Fruit fly (Drosophila melanogaster) whole organism, prepupa: ENCODE results near the gene CG1236.

Experiments
- CG10669 ChIP-seq: fragments of 200-800 bp; sonication (Bioruptor generic); optimal IDR thresholded peaks from 3 replicates; lab custom pipeline; 2018; ENCODE audit warnings: missing biosample characterization, mild to moderate bottlenecking, missing genetic modification characterization, moderate library complexity
- CG11294 ChIP-seq: fragments of 200-800 bp; sonication (Bioruptor generic); IDR thresholded peaks from 2 replicates; pipeline ENCODE4 v1.3.6; 2022; ENCODE audit warnings: missing biosample characterization, missing genetic modification characterization
- CG11762 ChIP-seq: fragments of 200-800 bp; sonication (Bioruptor generic); optimal IDR thresholded peaks from 3 replicates; lab custom pipeline; 2016; ENCODE audit warnings: missing biosample characterization, missing genetic modification characterization; ENCODE audit not compliant: insufficient read depth
- CG15336 ChIP-seq: fragments of 200-800 bp; sonication (Bioruptor generic); IDR thresholded peaks from 2 replicates; pipeline ENCODE4 v1.3.6; 2022; ENCODE audit warnings: missing biosample characterization, missing genetic modification characterization
- CG1621 ChIP-seq: fragments of 200-800 bp; sonication (Bioruptor generic); optimal IDR thresholded peaks from 3 replicates; lab custom pipeline; 2018; ENCODE audit warnings: missing biosample characterization, mild to moderate bottlenecking, missing genetic modification characterization
- CG16779 ChIP-seq: fragments of 200-800 bp; sonication (Bioruptor generic); optimal IDR thresholded peaks from 3 replicates; lab custom pipeline; 2017; ENCODE audit warnings: missing biosample characterization, mild to moderate bottlenecking, missing genetic modification characterization
- CG3032 ChIP-seq: fragments of 200-800 bp; optimal IDR thresholded peaks from 2 replicates; lab custom pipeline; 2019; ENCODE audit warnings: missing biosample characterization, mild to moderate bottlenecking, missing genetic modification characterization, moderate library complexity
- CG31627 ChIP-seq: fragments of 200-800 bp; sonication (Bioruptor generic); optimal IDR thresholded peaks from 3 replicates; lab custom pipeline; 2016; ENCODE audit warnings: missing biosample characterization, missing genetic modification characterization
- CG32006 ChIP-seq: fragments of 200-800 bp; sonication (Bioruptor generic); optimal IDR thresholded peaks from 3 replicates; lab custom pipeline; 2017; ENCODE audit warnings: missing biosample characterization, mild to moderate bottlenecking, missing genetic modification characterization
- CG34406 ChIP-seq: fragments of 200-800 bp; sonication (Bioruptor generic); optimal IDR thresholded peaks from 3 replicates; lab custom pipeline; 2016; ENCODE audit warnings: missing biosample characterization, missing genetic modification characterization
- CG4318 ChIP-seq: fragments of 200-800 bp; sonication (Bioruptor generic); optimal IDR thresholded peaks from 3 replicates; lab custom pipeline; 2017; ENCODE audit warnings: missing biosample characterization, mild to moderate bottlenecking, missing genetic modification characterization
- CG6163 ChIP-seq: fragments of 200-800 bp; sonication (Bioruptor generic); IDR thresholded peaks from 3 replicates; pipeline ENCODE4 v1.3.6; 2022; ENCODE audit warnings: missing biosample characterization, missing genetic modification characterization
- CG6792 ChIP-seq: fragments of 200-800 bp; sonication (Bioruptor generic); optimal IDR thresholded peaks from 3 replicates; lab custom pipeline; 2016; ENCODE audit warnings: missing biosample characterization, missing genetic modification characterization
- CG6808 ChIP-seq: fragments of 200-800 bp; sonication (Bioruptor generic); optimal IDR thresholded peaks from 3 replicates; lab custom pipeline; 2017; ENCODE audit warnings: missing biosample characterization, missing genetic modification characterization, mild to moderate bottlenecking, moderate library complexity, missing genetic modification reagents
- CG8119 ChIP-seq: fragments of 200-800 bp; sonication (Bioruptor generic); IDR thresholded peaks from 3 replicates; pipeline ENCODE4 v1.3.6; 2022; ENCODE audit warnings: missing biosample characterization, missing genetic modification characterization
- CG8319 ChIP-seq: fragments of 200-800 bp; sonication (Bioruptor generic); optimal IDR thresholded peaks from 3 replicates; lab custom pipeline; 2016; ENCODE audit warnings: missing biosample characterization, missing genetic modification characterization
- CG8632 ChIP-seq: fragments of 200-800 bp; sonication (Bioruptor generic); optimal IDR thresholded peaks from 3 replicates; lab custom pipeline; 2016; ENCODE audit warnings: missing biosample characterization, missing genetic modification characterization
- Eip75B ChIP-seq: fragments of 200-800 bp; sonication (Bioruptor generic); optimal IDR thresholded peaks from 3 replicates; lab custom pipeline; 2016; ENCODE audit warnings: missing biosample characterization, missing genetic modification characterization
- Eip78C ChIP-seq: fragments of 200-800 bp; sonication (Bioruptor generic); peaks from one replicate; lab custom pipeline; 2016; ENCODE audit warnings: missing biosample characterization, missing genetic modification characterization
- Ets96B ChIP-seq: fragments of 200-800 bp; optimal IDR thresholded peaks from 2 replicates; lab custom pipeline; 2019; ENCODE audit warnings: missing biosample characterization, mild to moderate bottlenecking, missing genetic modification characterization, moderate library complexity
- Gug ChIP-seq: fragments of 200-800 bp; sonication (Bioruptor generic); IDR thresholded peaks from 2 replicates; pipeline ENCODE4 v1.3.6; 2022; ENCODE audit warnings: missing biosample characterization, missing genetic modification characterization
- Hr38 ChIP-seq: sonication (Bioruptor generic); optimal IDR thresholded peaks from 2 replicates; lab custom pipeline; 2016; ENCODE audit warnings: missing biosample characterization, missing genetic modification characterization
- Hr4 ChIP-seq: fragments of 200-800 bp; sonication (Bioruptor generic); optimal IDR thresholded peaks from 3 replicates; lab custom pipeline; 2016; ENCODE audit warnings: missing biosample characterization, missing genetic modification characterization
- Lpt ChIP-seq: fragments of 200-800 bp; sonication (Bioruptor generic); optimal IDR thresholded peaks from 3 replicates; lab custom pipeline; 2016; ENCODE audit warnings: missing biosample characterization, missing genetic modification characterization
- Met ChIP-seq: fragments of 200-800 bp; sonication (Bioruptor generic); optimal IDR thresholded peaks from 3 replicates; lab custom pipeline; 2016; ENCODE audit warnings: missing biosample characterization, missing genetic modification characterization
- Sox14 ChIP-seq: fragments of 200-800 bp; sonication (Bioruptor generic); optimal IDR thresholded peaks from 3 replicates; lab custom pipeline; 2016; ENCODE audit warnings: missing biosample characterization, missing genetic modification characterization
- acj6 ChIP-seq: fragments of 200-800 bp; sonication (Bioruptor generic); optimal IDR thresholded peaks from 3 replicates; lab custom pipeline; 2016; ENCODE audit warnings: missing biosample characterization, missing genetic modification characterization
- cyc ChIP-seq: fragments of 200-800 bp; sonication (Bioruptor generic); optimal IDR thresholded peaks from 3 replicates; lab custom pipeline; 2016; ENCODE audit warnings: missing biosample characterization, missing genetic modification characterization
- eg ChIP-seq: fragments of 200-800 bp; sonication (Bioruptor generic); IDR thresholded peaks from 3 replicates; pipeline ENCODE4 v1.3.6; 2022; ENCODE audit warnings: missing biosample characterization, missing genetic modification characterization
- esn ChIP-seq: fragments of 200-800 bp; sonication (Bioruptor generic); optimal IDR thresholded peaks from 2 replicates; lab custom pipeline; 2016; ENCODE audit warnings: missing biosample characterization, mild to moderate bottlenecking, missing genetic modification characterization, moderate library complexity
- fd59A ChIP-seq: fragments of 200-800 bp; sonication (Bioruptor generic); optimal IDR thresholded peaks from 2 replicates; lab custom pipeline; 2017; ENCODE audit warnings: missing biosample characterization, mild to moderate bottlenecking, missing genetic modification characterization, missing genetic modification reagents
- fkh ChIP-seq: fragments of 200-800 bp; sonication (Bioruptor generic); optimal IDR thresholded peaks from 3 replicates; lab custom pipeline; 2017; ENCODE audit warnings: missing biosample characterization, mild to moderate bottlenecking, missing genetic modification characterization, moderate library complexity
- lz ChIP-seq: fragments of 200-800 bp; sonication (Bioruptor generic); optimal IDR thresholded peaks from 3 replicates; lab custom pipeline; 2016; ENCODE audit warnings: missing biosample characterization, missing genetic modification characterization
- net ChIP-seq: fragments of 200-800 bp; sonication (Bioruptor generic); optimal IDR thresholded peaks from 3 replicates; lab custom pipeline; 2016; ENCODE audit warnings: missing biosample characterization, missing genetic modification characterization
- pdm3 ChIP-seq: fragments of 200-800 bp; sonication (Bioruptor generic); optimal IDR thresholded peaks from 3 replicates; lab custom pipeline; 2016; ENCODE audit warnings: missing biosample characterization, missing genetic modification characterization
- svp ChIP-seq: fragments of 200-800 bp; sonication (Bioruptor generic); peaks from one replicate; lab custom pipeline; 2016; ENCODE audit warnings: missing biosample characterization, missing genetic modification characterization
- topi ChIP-seq: fragments of 200-800 bp; sonication (Bioruptor generic); optimal IDR thresholded peaks from 3 replicates; lab custom pipeline; 2016; ENCODE audit warnings: missing biosample characterization, missing genetic modification characterization
- vri ChIP-seq: fragments of 200-800 bp; sonication (Bioruptor generic); optimal IDR thresholded peaks from 3 replicates; lab custom pipeline; 2016; ENCODE audit warnings: missing biosample characterization, mild to moderate bottlenecking, missing genetic modification characterization

The CG1236 gene

dm6 chr3R:5742278-5743196 is 6.0 kb downstream of the CG1236 start, which contains the start of the genes Sym and Madm:
TSS of gene Sym (minus strand) at chr3R:5742476.
TSS of gene Madm (plus strand) at chr3R:5742510.
- TF ChIP-seq CG6808, result no peak
- no peak for TF ChIP-seq CG15336 (GFP tag; lab: Robert Waterston, UW)
- TF ChIP-seq CG8632 (GFP tag; lab: Kevin White, UChicago), result no peak
- peak; percentile 42 for TF ChIP-seq CG1621
- no peak for TF ChIP-seq CG11294 (GFP tag; lab: Robert Waterston, UW)
- TF ChIP-seq CG6163 (GFP tag; lab: Robert Waterston, UW), result no peak
- peak; percentile 41 for TF ChIP-seq cyc (GFP tag; lab: Kevin White, UChicago)
- peak; percentile 76 for TF ChIP-seq Eip78C (GFP tag; lab: Kevin White, UChicago)
- no peak for TF ChIP-seq Met (GFP tag; lab: Kevin White, UChicago)
- 0 out of 3 replicates have a peak, but pooled peaks have one; percentile 22 for TF ChIP-seq CG8119
- TF ChIP-seq fkh, result peak; percentile 20
- TF ChIP-seq Lpt (GFP tag; lab: Kevin White, UChicago), result no peak
- no peak for TF ChIP-seq CG34406 (GFP tag; lab: Kevin White, UChicago)
- no peak for TF ChIP-seq fd59A (GFP tag; lab: Kevin White, UChicago)
- TF ChIP-seq Ets96B, result peak; percentile 10
- peak; percentile 26 for TF ChIP-seq CG3032
- TF ChIP-seq eg (GFP tag; lab: Robert Waterston, UW), result no peak
- no peak for TF ChIP-seq net (GFP tag; lab: Kevin White, UChicago)
- no peak for TF ChIP-seq vri (GFP tag; lab: Kevin White, UChicago)
- TF ChIP-seq Hr4, result no peak
- no peak for TF ChIP-seq CG10669 (GFP tag; lab: Kevin White, UChicago)
- no peak for TF ChIP-seq pdm3 (GFP tag; lab: Kevin White, UChicago)
- peak; percentile 39 for TF ChIP-seq topi (GFP tag; lab: Kevin White, UChicago)
- peak; percentile 72 for TF ChIP-seq svp (GFP tag; lab: Kevin White, UChicago)
- TF ChIP-seq CG16779 (tag; lab: Kevin White, UChicago), result no peak
- no peak for TF ChIP-seq Gug (GFP tag; lab: Robert Waterston, UW)
- TF ChIP-seq Sox14 (GFP tag; lab: Kevin White, UChicago), result peak; percentile 41
- peak; percentile 49 for TF ChIP-seq esn (GFP tag; lab: Kevin White, UChicago)
- TF ChIP-seq CG8319 (GFP tag; lab: Kevin White, UChicago), result no peak
- peak; percentile 55 for TF ChIP-seq CG31627 (GFP tag; lab: Kevin White, UChicago)
- no peak for TF ChIP-seq CG4318 (GFP tag; lab: Kevin White, UChicago)
- no peak for TF ChIP-seq CG6792
- no peak for TF ChIP-seq CG11762 (GFP tag; lab: Kevin White, UChicago)
- peak; percentile 25 for TF ChIP-seq lz

dm6 chr3R:5746646-5747045 is 10.1 kb downstream of the CG1236 start:
- TF ChIP-seq fkh (peak; percentile 64), CG32006 (GFP tag; lab: Kevin White, UChicago) (no peak), acj6 (GFP tag; lab: Kevin White, UChicago) (no peak), Hr38 (GFP tag; lab: Kevin White, UChicago) (no peak)

- no peak for TF ChIP-seq Eip75B
- no peak for TF ChIP-seq CG8119
- TF ChIP-seq Hr4, result no peak
- no peak for TF ChIP-seq CG34406 (GFP tag; lab: Kevin White, UChicago)
Observed at dm6 chr3R:5754594-5754993, 18.0 kb downstream of the CG1236 start, which contains the start of gene Dcps. TSS of gene Dcps (minus strand) at chr3R:5754774.
